Worm (Caenorhabditis elegans): ENCODE results near the gene C25A8.5.

C25A8.5 gene

ce11 chrIV:6965192-6965591 is 34.1 kb upstream of the C25A8.5 start, which contains the start of gene ZK381.2:
Gene ZK381.2, plus strand, starts transcription at chrIV:6965492.
- TF ChIP-seq B0310.2 (tag; optimal IDR thresholded peaks at IDR 0.05) = no peak
- TF ChIP-seq flt-1 (GFP tag; IDR thresholded peaks at IDR 0.05) = no peak
- no peak for TF ChIP-seq F13C5.2 (tag; optimal IDR thresholded peaks at IDR 0.05)
- no peak for TF ChIP-seq pes-1 (GFP tag; IDR thresholded peaks at IDR 0.05)
- TF ChIP-seq tbx-11 (GFP tag; IDR thresholded peaks at IDR 0.05) = no peak
- no peak for TF ChIP-seq aly-1 (tag; optimal IDR thresholded peaks at IDR 0.05)
- TF ChIP-seq scrt-1 (GFP tag; IDR thresholded peaks at IDR 0.05) = no peak
- no peak for TF ChIP-seq tra-4 (tag; optimal IDR thresholded peaks at IDR 0.05)
- no peak for TF ChIP-seq hmg-4 (GFP tag; optimal IDR thresholded peaks at IDR 0.05)
- no peak for TF ChIP-seq ets-7 (tag; optimal IDR thresholded peaks at IDR 0.05)
- TF ChIP-seq ceh-13 (GFP tag; optimal IDR thresholded peaks at IDR 0.05) = no peak
- no peak for TF ChIP-seq ama-1 (optimal IDR thresholded peaks at IDR 0.05)
- TF ChIP-seq hmbx-1 (tag; optimal IDR thresholded peaks at IDR 0.05) = no peak

DNA sequence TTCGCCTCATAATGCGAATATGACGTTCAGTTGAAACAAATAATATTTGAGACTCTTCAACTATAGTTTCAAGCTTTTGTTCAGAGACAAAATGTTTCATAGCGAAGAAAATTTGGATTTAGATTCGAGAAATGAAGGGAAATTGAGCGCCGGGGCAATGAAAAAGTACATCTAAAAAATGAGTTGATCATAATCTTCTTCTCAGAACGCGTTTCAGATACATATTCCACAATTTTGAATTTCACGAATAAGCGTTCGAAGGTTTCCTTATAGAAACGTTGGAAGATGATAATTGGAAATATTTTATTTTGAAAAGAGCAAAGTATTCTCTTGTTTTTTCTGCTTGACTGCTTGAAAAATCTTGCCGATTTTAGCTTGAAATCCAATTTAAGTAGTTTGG is 29.0 kb upstream of the C25A8.5 start, which contains the start of gene ZK381.8:
Gene ZK381.8 (minus strand): TSS at position 101 of the 400 bp plus-strand sequence.
- no peak for TF ChIP-seq B0310.2 (tag; optimal IDR thresholded peaks at IDR 0.05)
- TF ChIP-seq ama-1 (optimal IDR thresholded peaks at IDR 0.05) = no peak
- no peak for TF ChIP-seq ets-7 (tag; optimal IDR thresholded peaks at IDR 0.05)
- TF ChIP-seq ceh-36 (tag; optimal IDR thresholded peaks at IDR 0.05) = no peak
- no peak for TF ChIP-seq aly-1 (tag; optimal IDR thresholded peaks at IDR 0.05)
- no peak for TF ChIP-seq tra-4 (tag; optimal IDR thresholded peaks at IDR 0.05)
- no peak for TF ChIP-seq flt-1 (GFP tag; IDR thresholded peaks at IDR 0.05)

ce11 chrIV:6971213-6971612 is 28.1 kb upstream of the C25A8.5 start, which contains the start of gene ZK381.62:
Gene ZK381.62, minus strand, starts transcription at chrIV:6971313.
- TF ChIP-seq tra-4 (tag; optimal IDR thresholded peaks at IDR 0.05) = no peak
- no peak for TF ChIP-seq flt-1 (GFP tag; IDR thresholded peaks at IDR 0.05)
- no peak for TF ChIP-seq sea-1 (GFP tag; conservative IDR thresholded peaks at IDR 0.05)
- TF ChIP-seq ets-7 (tag; optimal IDR thresholded peaks at IDR 0.05) = no peak
- TF ChIP-seq scrt-1 (GFP tag; IDR thresholded peaks at IDR 0.05) = no peak
- no peak for TF ChIP-seq aly-1 (tag; optimal IDR thresholded peaks at IDR 0.05)
- TF ChIP-seq ceh-36 (tag; optimal IDR thresholded peaks at IDR 0.05) = no peak
- TF ChIP-seq hmbx-1 (tag; optimal IDR thresholded peaks at IDR 0.05) = no peak
- no peak for TF ChIP-seq pes-1 (GFP tag; IDR thresholded peaks at IDR 0.05)
- no peak for TF ChIP-seq ama-1 (optimal IDR thresholded peaks at IDR 0.05)
- TF ChIP-seq hnd-1 (tag; optimal IDR thresholded peaks at IDR 0.05) = no peak
- no peak for TF ChIP-seq tbx-37 (GFP tag; conservative IDR thresholded peaks at IDR 0.05)
- no peak for TF ChIP-seq F13C5.2 (tag; optimal IDR thresholded peaks at IDR 0.05)
- TF ChIP-seq B0310.2 (tag; optimal IDR thresholded peaks at IDR 0.05) = no peak
- TF ChIP-seq ceh-13 (GFP tag; optimal IDR thresholded peaks at IDR 0.05) = no peak
- TF ChIP-seq tbx-11 (GFP tag; IDR thresholded peaks at IDR 0.05) = no peak
- TF ChIP-seq hmg-4 (GFP tag; optimal IDR thresholded peaks at IDR 0.05) = no peak

DNA sequence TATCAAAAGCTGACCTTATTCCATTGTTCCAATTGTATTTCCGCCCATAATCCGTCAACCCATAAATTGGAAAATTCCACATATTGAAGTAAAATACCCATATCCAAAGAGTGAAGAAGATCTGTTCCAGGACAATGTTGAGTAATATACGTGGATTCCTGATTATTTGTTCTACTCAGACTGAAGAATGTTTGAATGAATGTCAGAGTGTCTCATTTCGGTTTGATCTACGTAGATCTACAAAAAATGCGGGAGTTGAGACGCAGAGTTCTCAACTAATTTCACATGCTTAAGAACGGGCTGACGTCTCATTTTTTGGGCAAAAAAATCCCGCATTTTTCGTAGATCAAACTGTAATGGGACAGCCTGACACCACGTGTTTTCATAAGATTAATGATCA is 26.9 kb upstream of the C25A8.5 start, which contains the start of gene nhr-249:
Gene nhr-249 (minus strand): TSS at position 101 of the 400 bp plus-strand sequence.
- TF ChIP-seq tbx-37 (GFP tag; conservative IDR thresholded peaks at IDR 0.05) (no peak), aly-1 (tag; optimal IDR thresholded peaks at IDR 0.05) (no peak), pes-1 (GFP tag; IDR thresholded peaks at IDR 0.05) (no peak), ama-1 (optimal IDR thresholded peaks at IDR 0.05) (no peak), tra-4 (tag; optimal IDR thresholded peaks at IDR 0.05) (no peak), hnd-1 (tag; optimal IDR thresholded peaks at IDR 0.05) (no peak), hmbx-1 (tag; optimal IDR thresholded peaks at IDR 0.05) (no peak), F13C5.2 (tag; optimal IDR thresholded peaks at IDR 0.05) (no peak)

DNA sequence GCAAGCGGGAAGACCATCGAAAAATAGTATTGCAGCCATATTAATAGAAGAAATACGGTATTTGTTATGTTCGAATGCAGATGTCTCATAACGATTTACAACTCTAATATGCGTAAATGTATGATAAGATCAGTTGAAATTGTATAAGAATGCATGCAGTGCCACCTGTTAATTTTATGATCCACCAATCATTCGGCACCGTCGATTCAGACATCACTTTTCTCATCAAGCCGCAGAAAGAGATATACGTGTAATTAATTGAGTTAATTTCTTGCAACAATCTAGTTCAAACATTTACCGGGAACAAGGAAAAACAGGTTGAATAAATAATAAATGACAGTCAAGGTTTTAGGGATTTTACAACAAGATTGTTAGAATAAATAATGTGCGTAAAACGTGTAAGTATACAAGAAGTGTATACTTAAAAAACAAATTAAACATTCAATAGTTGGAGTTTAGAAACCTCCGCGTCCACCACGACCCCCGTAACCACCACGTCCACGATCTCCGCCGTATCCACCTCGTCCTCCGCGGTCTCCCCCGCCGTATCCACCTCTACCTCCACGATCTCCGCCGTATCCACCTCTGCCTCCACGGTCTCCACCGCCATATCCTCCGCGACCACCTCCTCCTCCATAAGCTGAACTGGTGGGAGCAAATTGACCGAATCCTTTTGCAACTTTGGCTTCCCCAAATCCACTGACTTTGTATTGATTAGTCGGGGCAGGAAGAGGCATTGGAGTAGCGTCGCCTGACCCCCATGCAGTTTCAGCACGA is 25.0 kb upstream of the C25A8.5 start:
- TF ChIP-seq pes-1 (GFP tag; IDR thresholded peaks at IDR 0.05) (no peak), hnd-1 (tag; optimal IDR thresholded peaks at IDR 0.05) (no peak), sea-1 (GFP tag; conservative IDR thresholded peaks at IDR 0.05) (no peak), hmbx-1 (tag; optimal IDR thresholded peaks at IDR 0.05) (no peak), F13C5.2 (tag; optimal IDR thresholded peaks at IDR 0.05) (no peak), aly-1 (tag; optimal IDR thresholded peaks at IDR 0.05) (no peak), tbx-11 (GFP tag; IDR thresholded peaks at IDR 0.05) (no peak), ceh-13 (GFP tag; optimal IDR thresholded peaks at IDR 0.05) (no peak), flt-1 (GFP tag; IDR thresholded peaks at IDR 0.05) (no peak), hmg-4 (GFP tag; optimal IDR thresholded peaks at IDR 0.05) (no peak), ama-1 (optimal IDR thresholded peaks at IDR 0.05) (no peak), ets-7 (tag; optimal IDR thresholded peaks at IDR 0.05) (no peak)

DNA sequence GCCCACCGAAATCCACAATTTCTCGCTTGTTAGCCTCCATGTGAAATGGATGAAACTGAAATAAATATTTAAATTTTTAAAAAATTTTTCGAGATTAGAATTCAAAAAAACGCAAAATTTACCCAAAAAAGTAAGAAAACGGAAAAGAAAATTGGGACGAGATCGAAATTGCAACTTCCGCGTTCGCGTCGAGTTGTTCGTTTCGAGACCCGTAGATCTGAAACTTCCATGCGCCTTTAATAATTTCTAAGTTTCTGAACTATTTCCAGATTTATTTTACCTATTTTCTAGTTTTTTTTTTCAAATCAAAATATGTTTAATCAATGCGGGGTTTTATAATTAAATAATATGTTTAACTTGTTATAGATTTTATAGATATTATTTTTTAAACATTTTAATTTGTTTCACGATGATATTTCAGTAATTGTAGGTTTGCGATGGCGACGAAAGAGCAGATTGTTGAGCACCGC is 22.2 kb upstream of the C25A8.5 start, which contains the start of the genes pgl-1 and him-3:
Gene pgl-1 (minus strand): TSS at position 230 of the 470 bp plus-strand sequence.
Gene him-3 (plus strand): TSS at position 420 of the 470 bp plus-strand sequence.
- TF ChIP-seq aly-1 (tag; optimal IDR thresholded peaks at IDR 0.05) = no peak
- no peak for TF ChIP-seq ama-1 (optimal IDR thresholded peaks at IDR 0.05)
- no peak for TF ChIP-seq flt-1 (GFP tag; IDR thresholded peaks at IDR 0.05)
- TF ChIP-seq hmbx-1 (tag; optimal IDR thresholded peaks at IDR 0.05) = no peak
- TF ChIP-seq sea-1 (GFP tag; conservative IDR thresholded peaks at IDR 0.05) = no peak
- no peak for TF ChIP-seq ceh-36 (tag; optimal IDR thresholded peaks at IDR 0.05)
- TF ChIP-seq ceh-13 (GFP tag; optimal IDR thresholded peaks at IDR 0.05) = no peak
- TF ChIP-seq ets-7 (tag; optimal IDR thresholded peaks at IDR 0.05) = no peak

ce11 chrIV:6978625-6979024 is 20.7 kb upstream of the C25A8.5 start:
- no peak for TF ChIP-seq scrt-1 (GFP tag; IDR thresholded peaks at IDR 0.05)
- TF ChIP-seq hnd-1 (tag; optimal IDR thresholded peaks at IDR 0.05) = no peak
- TF ChIP-seq hmg-4 (GFP tag; optimal IDR thresholded peaks at IDR 0.05) = no peak
- TF ChIP-seq hmbx-1 (tag; optimal IDR thresholded peaks at IDR 0.05) = no peak
- TF ChIP-seq sea-1 (GFP tag; conservative IDR thresholded peaks at IDR 0.05) = no peak

All from whole organism, early embryonic.